Worm (Caenorhabditis elegans): ENCODE data around the gene gpa-9.
A peak's percentile ranks its signal among the peaks of the same experiment; 100 is the strongest.

gpa-9 gene

ce11 chrV:12649213-12649612 is at the start of gene gpa-9:
TSS of gene gpa-9 (minus strand) at chrV:12649313.
- TF ChIP-seq efl-1 (optimal IDR thresholded peaks at IDR 0.05), result no peak
- TF ChIP-seq efl-1 (GFP tag; optimal IDR thresholded peaks at IDR 0.05 in 1 of 2), result peak in 1 of 2 experiments; percentile 32
- no peak for TF ChIP-seq isw-1 (GFP tag; IDR thresholded peaks at IDR 0.05)
- TF ChIP-seq lin-15B (tag; optimal IDR thresholded peaks at IDR 0.05), result no peak

- no peak for TF ChIP-seq nhr-11 (tag; optimal IDR thresholded peaks at IDR 0.05)
- no peak for TF ChIP-seq pax-3 (tag; optimal IDR thresholded peaks at IDR 0.05)
- peak in 1 of 3 experiments; percentile 16 for TF ChIP-seq ceh-82 (tag; optimal IDR thresholded peaks at IDR 0.05)
- no peak for TF ChIP-seq nhr-12 (tag; optimal IDR thresholded peaks at IDR 0.05)
- TF ChIP-seq mep-1 (tag; optimal IDR thresholded peaks at IDR 0.05), result peak; percentile 35
- TF ChIP-seq C16A3.4 (tag; optimal IDR thresholded peaks at IDR 0.05), result no peak
- TF ChIP-seq egl-27 (tag; optimal IDR thresholded peaks at IDR 0.05), result no peak
- no peak for TF ChIP-seq nhr-76 (tag; optimal IDR thresholded peaks at IDR 0.05)
- TF ChIP-seq elt-2 (tag; optimal IDR thresholded peaks at IDR 0.05), result no peak
- TF ChIP-seq fos-1 (tag; optimal IDR thresholded peaks at IDR 0.05), result peak; percentile 49
- peak; percentile 6 for TF ChIP-seq skn-1 (tag; optimal IDR thresholded peaks at IDR 0.05)
- TF ChIP-seq hpl-2 (GFP tag; optimal IDR thresholded peaks at IDR 0.05), result no peak
- no peak for TF ChIP-seq sptf-1 (tag; optimal IDR thresholded peaks at IDR 0.05)
- TF ChIP-seq nhr-19 (GFP tag; conservative IDR thresholded peaks at IDR 0.05), result no peak
- no peak for TF ChIP-seq ama-1 (optimal IDR thresholded peaks at IDR 0.05)
- peak; percentile 16 for TF ChIP-seq snpc-4 (tag; optimal IDR thresholded peaks at IDR 0.05)
- TF ChIP-seq lin-15B (tag; optimal IDR thresholded peaks at IDR 0.05), result peak; percentile 33
- TF ChIP-seq lir-3 (tag; optimal IDR thresholded peaks at IDR 0.05; ENCODE audit: poor library complexity), result no peak
- TF ChIP-seq efl-1 (optimal IDR thresholded peaks at IDR 0.05), result peak; percentile 12 to 19
- TF ChIP-seq efl-1 (GFP tag; optimal IDR thresholded peaks at IDR 0.05 in 1 of 2), result peak in 1 of 2 experiments; percentile 25
- TF ChIP-seq unc-86 (tag; optimal IDR thresholded peaks at IDR 0.05), result no peak
- TF ChIP-seq nhr-85 (tag), result no peak
- TF ChIP-seq lsy-2 (tag; optimal IDR thresholded peaks at IDR 0.05), result peak in 1 of 2 experiments; percentile 33
- TF ChIP-seq dpl-1 (GFP tag; optimal IDR thresholded peaks at IDR 0.05), result peak in 2 of 3 experiments; percentile 7 to 51
- TF ChIP-seq isw-1 (GFP tag; IDR thresholded peaks at IDR 0.05), result no peak
- TF ChIP-seq C04F5.9 (tag; optimal IDR thresholded peaks at IDR 0.05), result no peak
- no peak for TF ChIP-seq swsn-7 (tag; optimal IDR thresholded peaks at IDR 0.05)
- TF ChIP-seq mdl-1 (tag; optimal IDR thresholded peaks at IDR 0.05), result no peak
- TF ChIP-seq hlh-4 (tag; optimal IDR thresholded peaks at IDR 0.05), result no peak
- TF ChIP-seq aly-2 (tag; optimal IDR thresholded peaks at IDR 0.05), result no peak
- no peak for TF ChIP-seq mef-2 (tag; optimal IDR thresholded peaks at IDR 0.05)
- TF ChIP-seq unc-130 (tag; optimal IDR thresholded peaks at IDR 0.05), result no peak
- no peak for TF ChIP-seq grh-1 (GFP tag; IDR thresholded peaks at IDR 0.05)
- no peak for TF ChIP-seq Y116A8C.19 (tag; optimal IDR thresholded peaks at IDR 0.05; ENCODE audit: borderline replicate concordance)
- TF ChIP-seq lin-35 (GFP tag; optimal IDR thresholded peaks at IDR 0.05), result peak; percentile 33 to 52
- TF ChIP-seq dsc-1 (tag; optimal IDR thresholded peaks at IDR 0.05), result peak; percentile 5
- TF ChIP-seq lin-14 (GFP tag; optimal IDR thresholded peaks at IDR 0.05), result peak; percentile 53
- TF ChIP-seq zip-4 (GFP tag; optimal IDR thresholded peaks at IDR 0.05), result peak; percentile 72
- peak; percentile 33 for TF ChIP-seq nhr-71 (tag; optimal IDR thresholded peaks at IDR 0.05)
- no peak for TF ChIP-seq nhr-84 (tag; optimal IDR thresholded peaks at IDR 0.05)
These were observed 48.3 kb upstream of the gpa-9 start, which contains the start of gene istr-1 for ce11 chrV:12697364-12697901. TSS of gene istr-1 (plus strand) at chrV:12697858.

DNA sequence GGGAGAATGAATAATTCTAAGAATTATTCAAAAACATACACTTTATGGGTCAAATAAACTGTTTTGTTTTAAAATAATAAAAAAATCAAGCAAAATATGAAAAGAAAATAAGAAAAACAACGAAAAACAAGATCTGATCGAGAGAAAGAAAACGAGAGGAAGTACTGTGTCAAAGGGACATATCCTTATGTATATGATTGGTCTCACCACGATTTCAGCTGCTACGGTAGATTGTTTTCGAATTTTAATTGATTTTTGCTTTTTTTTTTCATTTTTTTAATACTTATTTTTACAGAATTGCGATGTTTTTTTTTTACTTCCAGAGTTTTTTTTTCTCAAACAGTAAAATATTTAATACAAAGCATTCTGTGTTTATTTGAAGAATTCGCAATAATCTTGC is 47.7 kb upstream of the gpa-9 start:
- TF ChIP-seq efl-3 (GFP tag; optimal IDR thresholded peaks at IDR 0.05) (no peak), lsy-2 (tag; optimal IDR thresholded peaks at IDR 0.05) (no peak), hlh-17 (GFP tag; optimal IDR thresholded peaks at IDR 0.05; ENCODE audit: borderline replicate concordance) (no peak), egl-13 (tag; optimal IDR thresholded peaks at IDR 0.05) (no peak), nhr-19 (GFP tag; conservative IDR thresholded peaks at IDR 0.05) (no peak), ceh-8 (GFP tag; optimal IDR thresholded peaks at IDR 0.05) (no peak), lin-35 (GFP tag; optimal IDR thresholded peaks at IDR 0.05) (no peak), aly-2 (tag; optimal IDR thresholded peaks at IDR 0.05) (no peak), C16A3.4 (tag; optimal IDR thresholded peaks at IDR 0.05) (no peak), nhr-77 (tag; optimal IDR thresholded peaks at IDR 0.05) (no peak), nhr-20 (tag; optimal IDR thresholded peaks at IDR 0.05) (no peak), irx-1 (tag; optimal IDR thresholded peaks at IDR 0.05) (no peak), sptf-1 (tag; optimal IDR thresholded peaks at IDR 0.05) (no peak), rnt-1 (tag; optimal IDR thresholded peaks at IDR 0.05) (no peak), ama-1 (optimal IDR thresholded peaks at IDR 0.05) (no peak), nhr-90 (tag; optimal IDR thresholded peaks at IDR 0.05; ENCODE audit: poor library complexity) (no peak), nhr-47 (tag; optimal IDR thresholded peaks at IDR 0.05) (no peak)

Data from whole organism, L1 larva.